Fruit fly (Drosophila melanogaster) ovary, adult (tissue): ENCODE measurements around the gene CG3984.
A peak's percentile ranks its signal among the peaks of the same experiment; 100 is the strongest.

Experiments
- CG17801 ChIP-seq: fragments of 200-800 bp; optimal IDR thresholded peaks from 2 replicates; lab custom pipeline; 2019; ENCODE audit warnings: missing biosample characterization, mild to moderate bottlenecking, missing genetic modification characterization, moderate library complexity; ENCODE audit not compliant: partially characterized antibody

CG3984 gene

DNA sequence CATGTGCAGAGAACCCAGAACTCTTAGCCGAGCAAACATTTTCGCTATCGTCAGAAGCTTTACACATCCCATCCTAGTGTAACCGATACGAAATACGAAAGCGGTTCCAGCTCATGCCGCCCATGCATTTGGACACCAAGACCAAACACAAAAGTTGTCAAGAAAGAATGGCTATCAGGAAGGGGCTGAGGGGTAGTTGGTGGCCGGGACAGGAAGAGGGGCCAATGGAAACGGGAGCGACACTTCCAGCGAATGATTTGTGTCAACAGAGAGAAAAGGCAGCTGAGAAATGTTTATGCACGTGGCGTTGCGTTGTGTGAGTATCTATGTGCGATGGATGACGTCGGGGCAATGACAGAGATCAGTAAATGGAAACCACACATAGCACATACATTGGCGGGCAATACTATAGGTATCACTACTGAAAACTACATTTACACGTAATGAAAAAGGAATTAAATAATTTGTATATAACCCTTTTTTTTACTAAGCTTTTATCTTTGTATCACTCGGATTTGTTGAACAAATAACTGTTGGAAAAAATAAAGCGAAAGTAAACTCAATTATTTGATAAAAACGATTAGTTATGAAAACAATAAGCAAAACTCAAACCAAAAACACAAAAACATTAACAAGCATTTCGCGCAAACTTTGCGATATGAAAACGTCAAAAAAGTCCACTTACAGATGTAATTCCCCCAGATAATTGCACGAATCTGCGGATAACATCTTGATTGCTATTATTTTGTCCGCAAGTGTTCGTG, 22.3 kb upstream of the CG3984 start:
- TF ChIP-seq CG17801, result peak; percentile 14

DNA sequence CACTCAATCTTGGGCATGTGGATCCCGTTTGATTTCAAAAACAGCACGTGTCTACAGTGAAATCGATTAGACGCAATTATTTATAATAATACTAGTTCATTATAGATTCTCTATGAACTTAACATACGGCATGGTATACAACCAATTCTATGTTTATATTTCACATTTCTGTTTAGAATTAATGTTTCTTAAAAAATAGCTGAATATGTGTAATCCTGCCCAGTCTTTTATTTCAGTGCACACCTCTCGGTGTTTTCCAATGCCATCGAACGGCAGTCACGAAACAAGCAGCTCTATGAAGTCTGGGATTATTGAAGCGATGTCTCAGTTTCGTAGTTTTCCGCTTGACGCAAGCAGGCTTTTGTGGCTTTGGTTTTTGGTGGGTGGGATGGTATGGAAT, 19.2 kb upstream of the CG3984 start:
- no peak for TF ChIP-seq CG17801

DNA sequence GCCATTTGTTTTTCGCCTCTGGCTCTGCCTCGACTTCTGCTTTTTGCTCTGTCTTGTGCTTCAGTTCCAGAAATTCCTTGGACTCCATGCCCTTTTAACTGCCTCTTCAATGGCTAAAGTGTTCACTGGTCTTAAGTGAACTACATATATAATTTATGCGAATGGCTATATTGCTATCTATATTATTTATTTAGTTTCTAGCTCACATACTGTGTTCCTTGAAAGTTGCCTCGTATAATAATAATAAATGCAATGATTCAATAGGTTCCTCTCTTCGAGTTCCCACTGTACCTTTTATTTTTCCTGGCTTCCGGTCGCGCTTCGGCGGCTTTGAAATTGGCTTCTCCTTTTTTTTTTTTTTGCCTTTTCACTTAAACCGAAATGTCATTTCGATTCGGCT, 17.2 kb upstream of the CG3984 start:
- no peak for TF ChIP-seq CG17801

DNA sequence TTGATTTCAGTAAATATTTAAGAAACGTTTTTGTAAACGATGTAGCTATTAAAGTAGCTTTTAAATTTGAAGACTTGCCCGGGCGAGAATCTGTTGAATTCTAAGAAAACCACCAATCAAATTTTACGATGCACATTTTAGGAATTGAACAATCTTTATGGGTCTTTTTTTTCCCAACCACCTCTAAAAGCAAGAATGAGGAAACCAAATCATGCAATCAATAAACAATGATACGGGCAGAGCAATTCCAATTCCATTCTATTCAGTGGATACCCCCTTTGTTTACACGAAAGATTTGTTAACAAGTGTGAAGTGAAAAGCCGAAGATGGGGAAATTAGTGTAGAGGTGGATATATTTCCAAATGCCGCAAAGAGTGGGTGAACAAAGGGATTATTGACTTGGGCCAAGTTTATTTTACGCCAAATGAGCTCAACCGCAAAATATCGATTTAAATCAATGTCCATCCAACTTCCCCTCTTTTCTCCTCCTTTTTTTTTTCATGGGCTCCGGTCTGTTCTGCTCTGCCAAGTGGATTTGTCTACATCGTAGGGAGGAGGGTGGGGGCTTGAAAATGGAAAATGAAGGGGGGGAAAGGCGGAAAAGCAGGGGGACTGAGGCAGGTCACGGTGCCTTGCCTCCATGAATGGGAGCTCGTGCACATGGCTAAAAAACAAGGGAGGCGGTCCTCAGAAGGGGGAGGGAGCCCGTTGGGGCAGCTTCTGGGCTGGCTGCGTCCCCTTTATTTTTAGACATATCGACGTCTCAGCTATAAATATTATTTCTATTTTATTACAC, 15.2 kb upstream of the CG3984 start:
- no peak for TF ChIP-seq CG17801

DNA sequence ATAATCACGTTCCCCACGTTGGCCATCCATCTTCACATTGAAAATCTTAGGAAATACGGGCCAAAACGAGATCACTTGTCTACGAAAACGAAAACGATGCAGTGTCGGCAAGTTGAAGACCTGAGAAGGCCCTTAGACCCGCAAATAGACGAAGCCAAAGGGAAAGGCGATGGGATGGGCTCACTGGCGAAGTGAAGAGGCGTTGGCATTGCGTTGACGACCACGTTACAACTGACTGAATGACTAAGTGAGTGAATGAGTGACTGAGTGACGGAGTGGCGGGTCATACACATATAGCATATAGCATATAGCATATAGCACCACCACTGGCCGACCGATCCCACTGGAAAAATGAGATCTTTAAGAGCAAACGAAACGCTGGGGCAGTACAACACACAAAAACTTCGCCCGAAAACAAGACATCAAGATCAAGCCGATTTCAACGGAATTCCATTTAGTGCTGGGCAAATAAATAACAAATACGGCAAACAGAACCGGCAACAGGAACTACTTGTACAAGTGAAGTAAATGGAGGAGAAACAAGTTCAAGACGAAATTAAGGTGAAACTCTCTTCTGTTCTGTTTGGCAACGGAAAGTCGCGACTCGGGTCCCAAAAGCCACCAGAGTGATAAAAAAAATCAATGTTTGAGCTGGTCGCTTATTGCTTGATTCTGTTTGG, 13.8 kb upstream of the CG3984 start:
- TF ChIP-seq CG17801, result no peak

DNA sequence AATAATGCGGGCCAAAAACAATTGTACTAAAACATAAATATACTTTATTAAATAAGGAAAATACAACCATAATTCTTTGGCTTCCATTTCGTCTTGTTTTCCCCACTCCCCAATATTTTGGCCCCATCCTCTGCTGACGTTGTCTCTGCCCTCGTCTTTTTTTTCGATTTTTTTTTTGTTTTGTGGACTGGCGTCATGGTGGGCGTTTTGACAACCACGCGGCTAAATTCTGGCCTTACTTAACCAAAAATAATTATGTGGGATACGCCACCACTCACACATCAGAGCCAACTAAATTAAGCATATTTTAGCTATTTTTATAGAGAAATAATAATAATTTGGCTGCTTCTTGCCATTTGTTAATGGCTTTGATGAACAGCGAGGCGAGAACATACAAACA, 12.4 kb upstream of the CG3984 start:
- no peak for TF ChIP-seq CG17801

DNA sequence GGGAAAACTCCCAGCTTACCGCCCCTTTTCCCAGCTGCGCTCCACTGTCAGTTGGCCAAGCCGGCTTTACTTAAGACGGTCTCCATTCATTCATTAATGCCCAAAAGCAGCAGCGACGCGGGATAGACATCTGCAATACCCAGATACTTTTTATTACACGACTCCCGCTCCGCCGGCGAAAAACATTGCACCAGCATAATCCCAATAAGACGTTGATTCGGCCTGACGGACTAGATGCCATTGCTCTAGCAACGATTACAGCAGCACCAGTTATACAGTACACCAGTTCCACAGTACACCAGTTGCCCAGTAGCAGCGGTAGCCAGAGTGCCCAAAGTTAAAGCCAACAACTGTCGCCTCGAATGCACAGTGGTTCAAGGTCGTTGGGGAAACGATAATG, 11.2 kb upstream of the CG3984 start:
- TF ChIP-seq CG17801, result no peak

DNA sequence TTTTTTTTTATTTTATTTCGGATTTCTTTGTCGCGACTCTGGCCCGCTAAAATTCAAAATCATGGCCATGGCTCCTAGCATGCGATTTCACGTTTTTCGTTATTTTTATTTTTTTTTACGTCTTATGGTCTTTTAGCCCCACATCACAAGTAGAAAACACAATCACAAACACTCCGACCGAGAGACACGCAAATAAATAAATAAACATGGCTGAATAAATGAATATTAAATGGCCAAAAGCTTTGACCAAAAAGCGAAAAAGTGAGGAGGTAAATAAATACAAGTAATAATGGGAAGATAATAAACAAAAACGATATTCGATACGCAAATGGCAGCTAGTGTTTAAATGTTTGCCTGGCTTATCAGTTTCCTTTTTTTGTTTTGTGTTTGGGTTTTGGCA, 8.9 kb upstream of the CG3984 start:
- TF ChIP-seq CG17801, result no peak

DNA sequence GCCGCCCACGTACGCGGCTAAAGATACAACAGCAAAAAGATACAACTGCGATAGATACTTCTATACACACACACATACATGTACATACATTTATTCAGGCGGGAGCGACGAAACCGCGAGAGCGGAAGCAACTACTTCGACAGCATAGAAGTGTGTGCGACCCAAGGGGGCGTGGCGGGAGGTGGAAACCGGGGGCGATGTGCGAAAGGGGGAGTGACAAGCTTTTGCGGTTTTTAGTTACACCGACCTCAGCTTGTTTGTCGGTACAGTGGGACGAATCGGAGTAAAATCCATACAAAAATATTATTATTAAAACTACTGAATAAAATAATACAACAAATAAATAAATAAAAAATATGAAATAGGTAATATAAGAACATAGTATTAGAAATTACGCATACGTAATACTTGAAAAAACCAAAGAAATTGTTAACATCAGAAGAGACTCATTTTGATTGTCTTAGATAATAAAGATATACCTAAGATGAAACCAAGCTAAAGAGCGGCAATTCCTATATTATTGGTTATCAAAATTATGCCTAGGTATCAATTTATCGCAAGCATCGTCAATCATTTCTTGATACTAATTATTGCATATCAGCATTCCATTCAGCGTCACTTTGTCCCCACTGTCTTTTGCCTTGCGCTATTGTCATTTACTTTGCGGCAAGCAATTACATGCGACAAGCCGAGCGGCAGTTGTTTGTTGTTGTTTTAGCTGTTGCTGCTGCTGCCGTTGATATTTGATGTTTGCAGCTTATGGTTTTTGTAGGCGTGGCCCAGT, 8.1 kb upstream of the CG3984 start:
- no peak for TF ChIP-seq CG17801

DNA sequence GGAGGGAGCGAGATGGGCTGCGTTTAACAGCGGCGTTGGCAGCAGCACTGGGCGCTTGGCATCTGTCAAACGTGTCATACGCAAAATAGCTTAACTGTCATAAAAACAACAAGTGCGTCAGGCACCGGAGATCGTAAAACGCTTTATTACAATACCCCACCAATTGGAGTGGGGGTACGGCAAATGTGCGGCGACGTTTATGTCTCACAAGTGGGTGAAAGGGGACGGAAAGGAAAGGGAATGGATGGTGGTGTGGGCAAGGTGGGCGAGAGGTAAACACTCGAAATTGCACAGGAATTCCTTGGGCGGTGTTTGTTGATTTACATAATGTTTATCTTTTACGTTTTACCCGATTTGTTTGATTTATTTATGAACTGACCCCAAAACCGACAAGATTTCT, 7.0 kb upstream of the CG3984 start:
- no peak for TF ChIP-seq CG17801

DNA sequence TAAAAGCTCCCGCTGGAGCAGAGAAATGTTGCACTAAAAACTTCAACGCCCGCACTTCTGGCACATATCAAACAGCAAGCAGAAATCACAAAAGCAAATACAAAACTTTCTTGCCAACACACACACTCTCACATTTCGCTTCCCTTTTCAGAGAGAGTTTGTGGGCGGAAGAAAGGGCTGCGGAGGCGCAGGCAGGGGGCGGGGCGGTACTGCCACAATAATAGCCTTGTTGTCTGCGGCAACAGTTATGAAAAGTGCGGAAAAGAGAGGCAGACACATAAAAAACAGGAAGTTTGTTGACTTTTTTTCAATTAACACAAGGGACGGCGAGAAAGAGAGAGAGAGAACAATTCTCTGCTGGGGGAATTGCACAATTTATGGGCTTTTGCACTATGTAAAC, 6.1 kb upstream of the CG3984 start:
- TF ChIP-seq CG17801, result no peak

DNA sequence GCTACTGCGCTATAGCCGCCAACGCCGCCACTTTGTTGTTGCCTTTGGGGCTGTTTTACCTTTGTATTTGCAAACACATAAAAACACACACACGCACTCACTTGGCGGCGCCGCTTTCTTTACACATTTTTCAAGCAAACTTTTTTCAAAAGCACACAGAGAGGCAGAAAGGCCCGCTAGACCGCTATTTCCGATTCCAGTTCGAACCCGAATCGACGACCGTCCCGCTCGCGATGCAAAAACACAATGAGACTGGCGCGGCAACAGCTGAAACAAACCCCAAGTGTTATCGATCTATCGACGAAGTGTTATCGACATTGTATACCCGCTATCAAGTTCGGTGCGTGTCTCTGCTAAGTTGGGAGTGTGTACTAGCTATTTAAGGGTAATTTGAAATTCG, 5.3 kb upstream of the CG3984 start, which contains the start of gene CG42788:
Gene CG42788, minus strand, starts transcription at position 250 of the 400 bp plus-strand sequence.
- TF ChIP-seq CG17801, result peak; percentile 78

DNA sequence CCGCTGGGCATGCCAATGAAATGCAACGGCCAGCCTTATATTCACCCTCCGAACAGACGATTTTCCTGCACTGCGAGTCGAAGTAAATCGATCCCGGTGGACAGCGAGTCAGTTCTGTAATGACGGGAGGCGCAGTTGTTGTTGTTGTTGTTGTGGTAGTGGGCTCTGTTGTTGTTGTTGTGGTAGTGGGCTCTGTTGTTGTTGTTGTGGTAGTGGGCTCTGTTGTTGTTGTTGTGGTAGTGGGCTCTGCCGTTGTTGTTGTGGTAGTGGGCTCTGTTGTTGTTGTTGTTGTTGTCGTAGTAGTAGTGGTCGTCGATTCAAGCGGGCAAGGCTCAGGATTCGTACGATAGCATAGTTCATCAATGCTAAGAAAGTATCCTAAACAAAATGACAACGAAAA, 933 bp upstream of the CG3984 start:
- no peak for TF ChIP-seq CG17801

DNA sequence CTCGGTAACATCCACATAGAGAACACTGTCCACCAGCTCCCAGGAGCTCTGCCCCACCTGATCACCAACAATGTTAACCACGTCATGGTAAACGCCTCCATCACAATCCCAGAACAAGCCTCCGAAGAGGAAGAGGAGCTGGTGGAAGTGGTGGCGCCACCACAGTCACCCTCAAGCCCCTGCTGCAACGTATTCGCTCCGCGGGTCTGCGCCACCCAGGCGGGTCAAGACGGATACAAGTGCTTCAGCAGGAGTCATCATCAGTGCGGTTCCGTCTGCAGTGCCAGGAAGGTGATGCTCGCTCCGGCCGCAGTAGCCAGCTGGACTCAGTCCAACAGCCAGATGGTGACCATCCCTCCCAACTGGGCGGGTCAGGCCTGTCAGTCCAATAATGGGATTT, 1.3 kb downstream of the CG3984 start:
- no peak for TF ChIP-seq CG17801

DNA sequence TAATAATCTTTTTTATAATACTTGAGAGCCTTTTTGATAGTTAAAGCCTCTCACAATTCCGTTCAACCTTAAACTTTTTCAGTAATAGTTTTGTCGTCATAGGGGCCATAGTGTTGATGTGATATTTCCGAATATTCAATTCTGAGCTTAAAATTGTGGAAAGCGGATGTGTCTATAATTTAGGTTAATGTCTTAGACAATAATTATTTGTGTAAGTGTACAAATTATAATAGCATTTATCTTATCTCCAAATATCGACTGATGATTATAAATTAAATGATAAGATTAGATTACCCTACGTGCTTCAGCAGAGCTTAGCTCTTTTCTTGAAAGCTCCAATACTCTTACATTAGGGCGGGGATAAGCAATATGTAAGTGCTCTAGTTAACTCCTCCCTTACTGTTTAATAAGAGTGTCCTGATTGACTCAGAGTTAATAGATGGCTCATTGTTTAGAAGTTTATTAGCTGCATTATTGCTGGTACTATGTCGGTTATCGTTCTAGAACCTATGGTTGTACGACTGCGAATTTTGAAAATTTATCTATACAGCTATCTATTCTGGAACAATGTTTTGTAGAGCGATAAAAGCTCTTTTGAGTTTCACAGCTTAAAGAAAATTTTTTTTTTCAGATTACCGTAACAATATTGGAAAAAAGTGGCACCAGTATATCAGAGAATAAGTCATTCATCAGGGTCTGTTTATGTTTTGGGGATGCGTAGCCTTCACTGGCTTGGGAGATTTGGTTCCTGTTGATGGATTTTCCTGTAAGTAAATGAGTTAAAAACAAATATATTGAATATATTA, 2.3 kb downstream of the CG3984 start:
- no peak for TF ChIP-seq CG17801
